Fruit fly (Drosophila melanogaster): ENCODE measurements around the gene Eogt.
A peak's percentile ranks its signal among the peaks of the same experiment; 100 is the strongest.

The Eogt gene

DNA sequence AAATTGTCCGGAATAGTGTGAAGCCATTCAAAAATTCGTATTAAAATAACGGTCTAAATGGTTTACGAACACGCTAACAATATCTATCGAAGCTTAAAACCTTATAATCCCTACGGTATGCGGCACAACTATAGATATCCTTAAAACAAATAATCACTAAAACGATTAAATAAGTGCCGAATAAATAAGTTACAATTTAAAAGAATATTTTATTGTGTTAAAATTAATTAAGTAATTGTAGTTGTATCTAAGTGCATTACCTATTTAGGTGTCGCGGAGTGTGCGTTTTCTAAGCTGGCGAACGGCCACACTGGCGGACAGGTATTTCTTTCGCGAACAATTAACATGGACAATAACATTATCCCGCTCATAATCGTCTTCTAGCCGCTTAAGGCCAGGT lies at the start of gene Eogt:
Gene Eogt (plus strand): TSS at position 293 of the 400 bp plus-strand sequence.
- TF ChIP-seq chif (GFP tag; optimal IDR thresholded peaks at IDR 0.05) (peak; percentile 69 to 90), CG5245 (GFP tag; optimal IDR thresholded peaks at IDR 0.05) (peak; percentile 85), CG17361 (GFP tag; IDR thresholded peaks at IDR 0.05) (peak; percentile 90), Doc2 (GFP tag; IDR thresholded peaks at IDR 0.05) (0 out of 2 replicates have a peak, but pooled peaks have one; percentile 67), CG18619 (GFP tag; optimal IDR thresholded peaks at IDR 0.05) (peak; percentile 88), CG18764 (GFP tag; optimal IDR thresholded peaks at IDR 0.05) (peak; percentile 82), zen2 (GFP tag; IDR thresholded peaks at IDR 0.05; ENCODE audit: partially characterized antibody) (no peak), phol (tag; optimal IDR thresholded peaks at IDR 0.05) (peak; percentile 94), Ada2b (GFP tag; IDR thresholded peaks at IDR 0.05) (peak; percentile 95), CG15479 (GFP tag; optimal IDR thresholded peaks at IDR 0.05) (peak; percentile 27), lov (optimal IDR thresholded peaks at IDR 0.05) (no peak), lov (GFP tag; IDR thresholded peaks at IDR 0.05) (peak; percentile 96), fd64A (GFP tag; optimal IDR thresholded peaks at IDR 0.05) (peak; percentile 33), CG10321 (GFP tag; IDR thresholded peaks at IDR 0.05) (peak; percentile 80), TFAM (GFP tag; optimal IDR thresholded peaks at IDR 0.05) (peak; percentile 41), CG6254 (GFP tag; optimal IDR thresholded peaks at IDR 0.05) (peak; percentile 78), CG16779 (GFP tag; IDR thresholded peaks at IDR 0.05) (peak; percentile 84), CG11723 (GFP tag; optimal IDR thresholded peaks at IDR 0.05) (peak; percentile 75), CG10654 (GFP tag; optimal IDR thresholded peaks at IDR 0.05) (peak; percentile 82), cato (GFP tag; optimal IDR thresholded peaks at IDR 0.05; ENCODE audit: borderline replicate concordance) (peak; percentile 87), CG9215 (GFP tag; IDR thresholded peaks at IDR 0.05) (peak; percentile 91), fru (optimal IDR thresholded peaks at IDR 0.05) (no peak), CG4424 (GFP tag; optimal IDR thresholded peaks at IDR 0.05) (peak; percentile 89), chinmo (GFP tag; IDR thresholded peaks at IDR 0.05; ENCODE audit: partially characterized antibody) (no peak), CG8089 (GFP tag; optimal IDR thresholded peaks at IDR 0.05) (peak; percentile 63), CG15269 (tag; optimal IDR thresholded peaks at IDR 0.05) (peak; percentile 94), NC2α (GFP tag; optimal IDR thresholded peaks at IDR 0.05) (peak; percentile 36), Myb (GFP tag; optimal IDR thresholded peaks at IDR 0.05) (peak; percentile 95), CG13123 (GFP tag; optimal IDR thresholded peaks at IDR 0.05) (peak; percentile 88), tna (GFP tag; IDR thresholded peaks at IDR 0.05; ENCODE audit: partially characterized antibody) (no peak), ase (GFP tag; IDR thresholded peaks at IDR 0.05) (peak; percentile 96), disco-r (GFP tag; optimal IDR thresholded peaks at IDR 0.05) (peak; percentile 32), cad (GFP tag; optimal IDR thresholded peaks at IDR 0.05) (no peak), Eip74EF (GFP tag; optimal IDR thresholded peaks at IDR 0.05) (peak in 1 of 2 experiments; percentile 72), Kr (GFP tag; optimal IDR thresholded peaks at IDR 0.05) (no peak), nom (GFP tag; optimal IDR thresholded peaks at IDR 0.05) (peak; percentile 81), CG9727 (GFP tag; optimal IDR thresholded peaks at IDR 0.05) (peak; percentile 93), CG30020 (tag; optimal IDR thresholded peaks at IDR 0.05) (peak; percentile 76), Med (GFP tag) (peak; percentile 95), dysf (GFP tag; IDR thresholded peaks at IDR 0.05) (peak; percentile 98), gem (tag; optimal IDR thresholded peaks at IDR 0.05) (peak; percentile 98), CG1024 (GFP tag; IDR thresholded peaks at IDR 0.05) (peak; percentile 94), Dref (GFP tag; IDR thresholded peaks at IDR 0.05) (peak; percentile 39), CG8765 (GFP tag; IDR thresholded peaks at IDR 0.05) (peak; percentile 97), CG17359 (tag; optimal IDR thresholded peaks at IDR 0.05) (peak; percentile 88), ranshi (GFP tag; IDR thresholded peaks at IDR 0.05) (peak; percentile 97), gsb (GFP tag; IDR thresholded peaks at IDR 0.05) (peak; percentile 92), Pdp1 (GFP tag; optimal IDR thresholded peaks at IDR 0.05) (peak; percentile 82 to 85), da (GFP tag; optimal IDR thresholded peaks at IDR 0.05) (no peak), Sry-β (GFP tag; optimal IDR thresholded peaks at IDR 0.05) (peak; percentile 38), Hand (GFP tag; optimal IDR thresholded peaks at IDR 0.05) (peak; percentile 64)

Data from whole organism, embryonic.